Worm (Caenorhabditis elegans): Measurements from ENCODE around the gene tag-322.
A peak's percentile ranks its signal among the peaks of the same experiment; 100 is the strongest.

tag-322 gene

DNA sequence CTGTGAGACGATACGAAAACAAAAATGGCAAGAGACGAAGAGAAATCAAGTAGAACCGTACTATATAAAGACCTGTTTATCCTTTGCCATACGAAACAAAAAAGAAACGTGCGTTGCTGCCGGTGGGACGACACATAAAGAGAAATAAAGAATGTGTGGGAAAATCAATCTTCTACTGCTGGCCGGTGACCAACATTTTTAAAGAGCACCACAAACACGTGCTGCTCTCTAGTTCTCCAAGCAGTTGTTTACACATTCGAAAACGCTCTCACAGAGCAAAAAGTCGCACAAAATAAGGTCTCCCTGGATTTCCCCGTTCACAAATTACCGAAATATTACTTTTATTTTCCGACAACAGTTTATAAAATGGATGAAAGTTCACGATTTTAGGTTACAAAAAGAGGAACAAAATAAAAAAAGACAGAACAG, 4.2 kb upstream of the tag-322 start, which contains the start of gene imp-3 (continued):
- no peak for TF ChIP-seq ceh-62 (tag; optimal IDR thresholded peaks at IDR 0.05)
- peak; percentile 64 for TF ChIP-seq rbr-2 (tag; optimal IDR thresholded peaks at IDR 0.05)
- TF ChIP-seq madf-5 (GFP tag; IDR thresholded peaks at IDR 0.05) = peak in 1 of 2 experiments; percentile 76; a peak in 2 of 4 replicates
- TF ChIP-seq dmd-6 (GFP tag; IDR thresholded peaks at IDR 0.05) = peak; percentile 52
- TF ChIP-seq nhr-76 (tag; optimal IDR thresholded peaks at IDR 0.05) = no peak
- TF ChIP-seq attf-4 (tag; optimal IDR thresholded peaks at IDR 0.05) = no peak
- TF ChIP-seq dmd-8 (GFP tag; IDR thresholded peaks at IDR 0.05) = no peak
- no peak for TF ChIP-seq nhr-25 (tag; optimal IDR thresholded peaks at IDR 0.05; ENCODE audit: borderline replicate concordance, insufficient read depth)
- peak; percentile 46; the same call in 1 of the 2 replicates for TF ChIP-seq mxl-2 (GFP tag; conservative IDR thresholded peaks at IDR 0.05)
- TF ChIP-seq lin-1 (GFP tag; IDR thresholded peaks at IDR 0.05) = 0 out of 2 replicates have a peak, but pooled peaks have one; percentile 47
- peak; percentile 69 for TF ChIP-seq T26A8.4 (GFP tag; IDR thresholded peaks at IDR 0.05)
- peak; percentile 36 for TF ChIP-seq gei-8 (GFP tag; optimal IDR thresholded peaks at IDR 0.05)
- TF ChIP-seq nhr-102 (tag; optimal IDR thresholded peaks at IDR 0.05) = peak; percentile 35
- no peak for TF ChIP-seq skn-1 (tag; optimal IDR thresholded peaks at IDR 0.05)
- no peak for TF ChIP-seq F10B5.3 (tag; optimal IDR thresholded peaks at IDR 0.05)
- peak; percentile 77 for TF ChIP-seq mep-1 (tag; optimal IDR thresholded peaks at IDR 0.05)
- TF ChIP-seq mxl-3 (GFP tag; optimal IDR thresholded peaks at IDR 0.05) = peak; percentile 84
- TF ChIP-seq nhr-77 (tag; optimal IDR thresholded peaks at IDR 0.05) = no peak
- no peak for TF ChIP-seq zfp-2 (tag; optimal IDR thresholded peaks at IDR 0.05)
- TF ChIP-seq ztf-11 (tag; optimal IDR thresholded peaks at IDR 0.05) = no peak
- 0 out of 2 replicates have a peak, but pooled peaks have one; percentile 30 for TF ChIP-seq php-3 (GFP tag; IDR thresholded peaks at IDR 0.05)
- TF ChIP-seq ceh-28 (tag; optimal IDR thresholded peaks at IDR 0.05) = no peak
- TF ChIP-seq F44E2.7 (GFP tag; IDR thresholded peaks at IDR 0.05) = no peak
- no peak for TF ChIP-seq sdz-12 (GFP tag; optimal IDR thresholded peaks at IDR 0.05)
- no peak for TF ChIP-seq nhr-11 (tag; optimal IDR thresholded peaks at IDR 0.05)
- TF ChIP-seq Y48G9A.11 (GFP tag; IDR thresholded peaks at IDR 0.05) = peak; percentile 64
- TF ChIP-seq unc-39 (tag; optimal IDR thresholded peaks at IDR 0.05) = no peak
- no peak for TF ChIP-seq vab-7 (GFP tag; IDR thresholded peaks at IDR 0.05)
- no peak for TF ChIP-seq lin-39 (tag; optimal IDR thresholded peaks at IDR 0.05)
- no peak for TF ChIP-seq duxl-1 (tag; optimal IDR thresholded peaks at IDR 0.05; ENCODE audit: poor library complexity)
- TF ChIP-seq unc-62 (GFP tag; optimal IDR thresholded peaks at IDR 0.05 in 1 of 2) = peak in 1 of 2 experiments; percentile 12
- no peak for TF ChIP-seq unc-62 (tag; optimal IDR thresholded peaks at IDR 0.05)
- TF ChIP-seq mdl-1 (tag; optimal IDR thresholded peaks at IDR 0.05) = peak; percentile 41 to 88
- peak; percentile 18 for TF ChIP-seq spr-1 (tag; optimal IDR thresholded peaks at IDR 0.05)
- TF ChIP-seq T20F7.1 (GFP tag; optimal IDR thresholded peaks at IDR 0.05) = peak; percentile 69
- TF ChIP-seq lir-3 (tag; optimal IDR thresholded peaks at IDR 0.05) = no peak
- no peak for TF ChIP-seq daf-19 (GFP tag; conservative IDR thresholded peaks at IDR 0.05)
- TF ChIP-seq cey-2 (tag; optimal IDR thresholded peaks at IDR 0.05; ENCODE audit: borderline replicate concordance, insufficient read depth) = no peak
- TF ChIP-seq egl-43 (GFP tag; IDR thresholded peaks at IDR 0.05) = 0 out of 2 replicates have a peak, but pooled peaks have one; percentile 27
- peak; percentile 40 for TF ChIP-seq nhr-111 (GFP tag; optimal IDR thresholded peaks at IDR 0.05)
- TF ChIP-seq dve-1 (tag; optimal IDR thresholded peaks at IDR 0.05; ENCODE audit: insufficient read depth) = peak; percentile 62
- TF ChIP-seq lin-15B (tag; optimal IDR thresholded peaks at IDR 0.05) = no peak
- TF ChIP-seq fos-1 (tag; optimal IDR thresholded peaks at IDR 0.05) = no peak
- TF ChIP-seq zag-1 (tag; optimal IDR thresholded peaks at IDR 0.05) = no peak
- TF ChIP-seq ztf-7 (tag; optimal IDR thresholded peaks at IDR 0.05) = no peak
- TF ChIP-seq arid-1 (GFP tag; conservative IDR thresholded peaks at IDR 0.05) = peak; percentile 65; the same call in 1 of the 2 replicates
- no peak for TF ChIP-seq zip-11 (GFP tag; IDR thresholded peaks at IDR 0.05)
- peak; percentile 67 for TF ChIP-seq hlh-11 (tag; optimal IDR thresholded peaks at IDR 0.05)
- TF ChIP-seq nhr-6 (tag; optimal IDR thresholded peaks at IDR 0.05) = peak; percentile 21
- TF ChIP-seq fkh-10 (GFP tag; optimal IDR thresholded peaks at IDR 0.05) = no peak
- TF ChIP-seq dpl-1 (GFP tag; optimal IDR thresholded peaks at IDR 0.05) = no peak
- TF ChIP-seq ZK337.2 (GFP tag; IDR thresholded peaks at IDR 0.05) = no peak
